Fruit fly (Drosophila melanogaster): ENCODE measurements around the gene CG7368.

The CG7368 gene

DNA sequence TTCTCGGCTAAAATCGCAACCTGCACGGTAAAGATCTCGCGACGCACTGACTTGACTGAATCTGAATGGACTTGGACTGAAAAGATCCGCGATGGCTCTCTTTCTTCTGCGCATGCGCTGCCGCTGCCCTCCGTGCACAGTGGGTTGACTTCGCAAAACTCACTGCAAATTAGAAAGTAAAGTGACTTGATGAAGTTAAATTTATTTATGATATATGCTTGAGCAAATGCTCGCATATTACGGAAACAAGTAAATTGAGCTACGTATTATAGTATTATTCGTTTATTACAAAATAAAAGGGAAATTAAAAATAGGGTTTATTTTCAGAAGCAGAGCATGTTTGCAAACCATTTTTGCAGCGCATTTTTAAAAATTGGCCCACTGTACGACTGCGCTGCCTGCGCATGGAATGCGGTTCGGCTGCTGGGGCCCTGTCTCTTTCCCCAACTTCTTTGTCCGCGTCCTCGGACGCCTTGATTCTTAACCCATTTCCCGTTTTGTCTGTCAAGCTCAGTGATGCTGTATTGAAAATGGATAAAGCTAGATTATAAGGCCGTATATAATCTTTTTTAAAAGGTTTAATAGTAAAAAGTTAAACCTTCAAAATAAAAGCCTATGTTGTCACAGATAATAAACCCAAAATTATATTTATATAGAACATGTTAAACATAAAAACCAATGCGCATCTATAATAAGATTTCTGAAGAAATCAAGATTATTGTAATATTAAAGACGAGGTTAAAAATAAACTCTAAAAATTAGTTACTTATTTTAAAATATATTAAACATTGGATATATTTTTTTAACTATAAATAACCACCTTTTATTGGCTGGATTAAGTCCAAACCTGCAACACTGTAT is 9.1 kb upstream of the CG7368 start, which contains the start of gene rt (continued):
- no peak for TF ChIP-seq CG17912 (GFP tag; optimal IDR thresholded peaks at IDR 0.05)
- peak; percentile 44; the same call in 1 of the 2 replicates for TF ChIP-seq Rfx (GFP tag; IDR thresholded peaks at IDR 0.05)
- peak; percentile 62 for TF ChIP-seq CG14710 (tag; optimal IDR thresholded peaks at IDR 0.05)
- TF ChIP-seq slbo (GFP tag; IDR thresholded peaks at IDR 0.05): no peak
- no peak for TF ChIP-seq sug (tag; optimal IDR thresholded peaks at IDR 0.05)
- no peak for TF ChIP-seq unc-4 (GFP tag; IDR thresholded peaks at IDR 0.05; ENCODE audit: partially characterized antibody)
- no peak for TF ChIP-seq mld (GFP tag; IDR thresholded peaks at IDR 0.05; ENCODE audit: partially characterized antibody)
- no peak for TF ChIP-seq ash1 (GFP tag; optimal IDR thresholded peaks at IDR 0.05)
- TF ChIP-seq ranshi (GFP tag; IDR thresholded peaks at IDR 0.05): no peak; the same call in 1 of the 2 replicates
- no peak for TF ChIP-seq Poxn (GFP tag; IDR thresholded peaks at IDR 0.05)
- TF ChIP-seq CG11723 (GFP tag; optimal IDR thresholded peaks at IDR 0.05): peak; percentile 8
- TF ChIP-seq CG4404 (GFP tag; IDR thresholded peaks at IDR 0.05): peak; percentile 44
- TF ChIP-seq exex (tag; optimal IDR thresholded peaks at IDR 0.05): no peak
- TF ChIP-seq Xrp1 (GFP tag; IDR thresholded peaks at IDR 0.05): peak; percentile 75
- TF ChIP-seq CG12155 (GFP tag; optimal IDR thresholded peaks at IDR 0.05): peak; percentile 9
- no peak for TF ChIP-seq CG11085 (GFP tag; IDR thresholded peaks at IDR 0.05)
- TF ChIP-seq MTF-1 (GFP tag; optimal IDR thresholded peaks at IDR 0.05; ENCODE audit: borderline replicate concordance): peak; percentile 13
- no peak for TF ChIP-seq CG3163 (GFP tag; optimal IDR thresholded peaks at IDR 0.05)
- no peak for TF ChIP-seq cad (GFP tag; optimal IDR thresholded peaks at IDR 0.05)
- TF ChIP-seq crc (GFP tag; optimal IDR thresholded peaks at IDR 0.05): no peak
- 0 out of 2 replicates have a peak, but pooled peaks have one; percentile 36 for TF ChIP-seq CG1024 (GFP tag; IDR thresholded peaks at IDR 0.05)
- peak; percentile 58 for TF ChIP-seq D19A (tag; optimal IDR thresholded peaks at IDR 0.05)
- TF ChIP-seq CG11093 (GFP tag; IDR thresholded peaks at IDR 0.05): peak; percentile 71; the same call in 2 of the 3 replicates
- TF ChIP-seq kni (GFP tag; optimal IDR thresholded peaks at IDR 0.05): peak; percentile 40
- peak; percentile 39 for TF ChIP-seq CG30020 (tag; optimal IDR thresholded peaks at IDR 0.05)
- TF ChIP-seq tin (GFP tag; optimal IDR thresholded peaks at IDR 0.05): peak; percentile 34
- TF ChIP-seq ac (GFP tag; optimal IDR thresholded peaks at IDR 0.05): no peak
- TF ChIP-seq gsb-n (tag; optimal IDR thresholded peaks at IDR 0.05): peak; percentile 60
- peak; percentile 31 for TF ChIP-seq CG17359 (tag; optimal IDR thresholded peaks at IDR 0.05)
- TF ChIP-seq CG14050 (GFP tag; IDR thresholded peaks at IDR 0.05): no peak
- TF ChIP-seq CG31388 (GFP tag; optimal IDR thresholded peaks at IDR 0.05): no peak
- no peak for TF ChIP-seq fd102C (GFP tag; optimal IDR thresholded peaks at IDR 0.05)
- peak; percentile 67 for TF ChIP-seq zfh1 (GFP tag; IDR thresholded peaks at IDR 0.05)
- TF ChIP-seq sqz (GFP tag; optimal IDR thresholded peaks at IDR 0.05): peak; percentile 31
- no peak for TF ChIP-seq Doc2 (GFP tag; IDR thresholded peaks at IDR 0.05)
- peak; percentile 29 for TF ChIP-seq Nf-YB (GFP tag; optimal IDR thresholded peaks at IDR 0.05)
- TF ChIP-seq Side (GFP tag; optimal IDR thresholded peaks at IDR 0.05): no peak
- no peak for TF ChIP-seq bbx (GFP tag; IDR thresholded peaks at IDR 0.05; ENCODE audit: partially characterized antibody)
- TF ChIP-seq CG9932 (GFP tag; IDR thresholded peaks at IDR 0.05): no peak
- no peak for TF ChIP-seq Neu2 (GFP tag; optimal IDR thresholded peaks at IDR 0.05; ENCODE audit: borderline replicate concordance)
- TF ChIP-seq CG31224 (GFP tag; IDR thresholded peaks at IDR 0.05): peak; percentile 29; the same call in 1 of the 2 replicates
- TF ChIP-seq cg (GFP tag; optimal IDR thresholded peaks at IDR 0.05): no peak
- no peak for TF ChIP-seq CG9876 (GFP tag; optimal IDR thresholded peaks at IDR 0.05)
- TF ChIP-seq CG10209 (GFP tag; optimal IDR thresholded peaks at IDR 0.05): peak; percentile 18
- peak; percentile 38; the same call in 1 of the 2 replicates for TF ChIP-seq al (GFP tag; IDR thresholded peaks at IDR 0.05)
- TF ChIP-seq Gsc (GFP tag; IDR thresholded peaks at IDR 0.05): no peak; the same call in 1 of the 2 replicates
- TF ChIP-seq Trl (optimal IDR thresholded peaks at IDR 0.05): no peak
- TF ChIP-seq Trl (GFP tag; optimal IDR thresholded peaks at IDR 0.05): peak; percentile 39
- TF ChIP-seq Mad (GFP tag; optimal IDR thresholded peaks at IDR 0.05): peak; percentile 27
- peak; percentile 38 for TF ChIP-seq NC2β (GFP tag; optimal IDR thresholded peaks at IDR 0.05)

All from whole organism, embryonic.